Worm (Caenorhabditis elegans): ENCODE data around the gene Y38F1A.2.
A peak's percentile ranks its signal among the peaks of the same experiment; 100 is the strongest.

Y38F1A.2 gene

ce11 chrII:12968448-12968969, 13.8 kb downstream of the Y38F1A.2 start:
- no peak for TF ChIP-seq egl-27 (tag; optimal IDR thresholded peaks at IDR 0.05)
- no peak for TF ChIP-seq hlh-30 (tag; optimal IDR thresholded peaks at IDR 0.05; ENCODE audit: insufficient read depth)
- TF ChIP-seq nhr-28 (tag; optimal IDR thresholded peaks at IDR 0.05): no peak
- TF ChIP-seq snpc-4 (tag; optimal IDR thresholded peaks at IDR 0.05): peak; percentile 16
- TF ChIP-seq ceh-62 (tag; optimal IDR thresholded peaks at IDR 0.05): no peak
- no peak for TF ChIP-seq lim-7 (GFP tag; IDR thresholded peaks at IDR 0.05)

- no peak for TF ChIP-seq nhr-41 (GFP tag; IDR thresholded peaks at IDR 0.05)
- TF ChIP-seq hif-1 (tag; optimal IDR thresholded peaks at IDR 0.05): no peak
- TF ChIP-seq dmd-6 (GFP tag; IDR thresholded peaks at IDR 0.05): no peak
Measured at ce11 chrII:12969622-12970021, 14.9 kb downstream of the Y38F1A.2 start, which contains the start of gene Y38F1A.4. Y38F1A.4 (minus strand) TSS chrII:12969722.

- TF ChIP-seq nhr-77 (tag; optimal IDR thresholded peaks at IDR 0.05) (no peak), ceh-20 (GFP tag; IDR thresholded peaks at IDR 0.05) (no peak), unc-62 (GFP tag; optimal IDR thresholded peaks at IDR 0.05 in 1 of 2) (peak in 1 of 2 experiments; percentile 0), unc-62 (tag; optimal IDR thresholded peaks at IDR 0.05) (no peak)
Measured at ce11 chrII:12978658-12979057, 23.9 kb downstream of the Y38F1A.2 start.

ce11 chrII:12980212-12980611, 25.5 kb downstream of the Y38F1A.2 start, which contains the start of gene cyd-1:
cyd-1 (plus strand) TSS chrII:12980591.
- TF ChIP-seq nhr-6 (tag; optimal IDR thresholded peaks at IDR 0.05): peak; percentile 16
- peak; percentile 30; the same call in 1 of the 2 replicates for TF ChIP-seq pha-4 (GFP tag; IDR thresholded peaks at IDR 0.05)
- TF ChIP-seq pha-4 (tag; optimal IDR thresholded peaks at IDR 0.05): peak; percentile 86
- TF ChIP-seq mep-1 (tag; optimal IDR thresholded peaks at IDR 0.05): peak; percentile 2
- peak; percentile 12 for TF ChIP-seq nhr-10 (tag; optimal IDR thresholded peaks at IDR 0.05)
- no peak for TF ChIP-seq ceh-44 (GFP tag; IDR thresholded peaks at IDR 0.05)
- no peak for TF ChIP-seq fos-1 (tag; optimal IDR thresholded peaks at IDR 0.05)
- no peak for TF ChIP-seq aly-2 (tag; optimal IDR thresholded peaks at IDR 0.05)
- no peak for TF ChIP-seq Y48G9A.11 (GFP tag; IDR thresholded peaks at IDR 0.05)
- TF ChIP-seq mes-2 (tag; optimal IDR thresholded peaks at IDR 0.05; ENCODE audit: poor library complexity, severe bottlenecking): no peak
- TF ChIP-seq nhr-42 (GFP tag; IDR thresholded peaks at IDR 0.05): no peak
- TF ChIP-seq F10B5.3 (tag; optimal IDR thresholded peaks at IDR 0.05): no peak
- TF ChIP-seq nhr-41 (GFP tag; IDR thresholded peaks at IDR 0.05): no peak
- peak in 1 of 2 experiments; percentile 58 for TF ChIP-seq mdl-1 (tag; optimal IDR thresholded peaks at IDR 0.05)
- TF ChIP-seq set-16 (GFP tag; IDR thresholded peaks at IDR 0.05): no peak
- no peak for TF ChIP-seq D1046.2 (GFP tag; IDR thresholded peaks at IDR 0.05)
- no peak for TF ChIP-seq zip-11 (GFP tag; IDR thresholded peaks at IDR 0.05)
- no peak for TF ChIP-seq zfp-2 (tag; optimal IDR thresholded peaks at IDR 0.05)
- TF ChIP-seq ama-1 (optimal IDR thresholded peaks at IDR 0.05): no peak
- TF ChIP-seq dve-1 (tag; optimal IDR thresholded peaks at IDR 0.05; ENCODE audit: insufficient read depth): peak; percentile 89
- no peak for TF ChIP-seq ceh-28 (tag; optimal IDR thresholded peaks at IDR 0.05)
- TF ChIP-seq F44E2.7 (GFP tag; IDR thresholded peaks at IDR 0.05): no peak
- no peak for TF ChIP-seq T20F7.1 (GFP tag; optimal IDR thresholded peaks at IDR 0.05)
- no peak for TF ChIP-seq egl-43 (GFP tag; IDR thresholded peaks at IDR 0.05)
- TF ChIP-seq nhr-25 (tag; optimal IDR thresholded peaks at IDR 0.05; ENCODE audit: borderline replicate concordance, insufficient read depth): no peak
- TF ChIP-seq saeg-2 (GFP tag; IDR thresholded peaks at IDR 0.05): no peak
- TF ChIP-seq ceh-32 (tag; optimal IDR thresholded peaks at IDR 0.05; ENCODE audit: poor library complexity): no peak
- TF ChIP-seq tra-1 (GFP tag; IDR thresholded peaks at IDR 0.05): no peak
- TF ChIP-seq skn-1 (tag; optimal IDR thresholded peaks at IDR 0.05): no peak
- peak; percentile 39 for TF ChIP-seq hlh-30 (tag; optimal IDR thresholded peaks at IDR 0.05; ENCODE audit: insufficient read depth)
- no peak for TF ChIP-seq zfp-3 (GFP tag; conservative IDR thresholded peaks at IDR 0.05)
- peak in 1 of 2 experiments; percentile 34 for TF ChIP-seq daf-16 (GFP tag; optimal IDR thresholded peaks at IDR 0.05)
- TF ChIP-seq daf-16 (tag; optimal IDR thresholded peaks at IDR 0.05): peak; percentile 97
- TF ChIP-seq unc-62 (GFP tag; optimal IDR thresholded peaks at IDR 0.05 in 1 of 2): peak; percentile 35 to 48
- TF ChIP-seq unc-62 (tag; optimal IDR thresholded peaks at IDR 0.05): no peak
- no peak for TF ChIP-seq attf-4 (tag; optimal IDR thresholded peaks at IDR 0.05)
- peak; percentile 94 for TF ChIP-seq php-3 (GFP tag; IDR thresholded peaks at IDR 0.05)
